Worm (Caenorhabditis elegans) whole organism, L3 larva: ENCODE results near the gene tab-1.

Experiments
- ZK546.5 ChIP-seq: sonication (generic microtip); optimal IDR thresholded peaks from 2 replicates; lab custom pipeline; 2017; ENCODE audit warnings: missing biosample characterization, missing genetic modification characterization
- ama-1 ChIP-seq: fragments of 150-350 bp; optimal IDR thresholded peaks from 2 replicates; lab custom pipeline; 2018
- ceh-16 ChIP-seq: sonication (generic microtip); optimal IDR thresholded peaks from 2 replicates; lab custom pipeline; 2017; ENCODE audit warnings: missing biosample characterization, missing genetic modification characterization
- ceh-28 ChIP-seq: fragments of 150-350 bp; optimal IDR thresholded peaks from 2 replicates; lab custom pipeline; 2014; ENCODE audit warnings: missing biosample characterization, missing genetic modification reagents, missing genetic modification characterization
- daf-12 ChIP-seq: fragments of 150-350 bp; optimal IDR thresholded peaks from 2 replicates; lab custom pipeline; 2014; ENCODE audit warnings: missing biosample characterization, missing genetic modification reagents, missing genetic modification characterization
- egl-5 ChIP-seq: fragments of 150-350 bp; optimal IDR thresholded peaks from 2 replicates; lab custom pipeline; 2017; ENCODE audit warnings: missing biosample characterization, missing genetic modification reagents, missing genetic modification characterization, inconsistent platforms
- elt-1 ChIP-seq: fragments of 150-350 bp; optimal IDR thresholded peaks from 2 replicates; lab custom pipeline; 2014; ENCODE audit warnings: missing biosample characterization, missing genetic modification characterization
- elt-2 ChIP-seq: sonication (generic microtip); optimal IDR thresholded peaks from 2 replicates; lab custom pipeline; 2016; ENCODE audit warnings: missing genetic modification reagents, mild to moderate bottlenecking, missing genetic modification characterization, missing compliant biosample characterization
- elt-3 ChIP-seq, 3 experiments: fragments of 150-350 bp in 1 of 3; sonication (generic microtip) in 2 of 3; optimal IDR thresholded peaks; 2 replicates in 2 of 3; 4 replicates in 1 of 3; lab custom pipeline; 2014 to 2017; ENCODE audit warnings: missing biosample characterization in 3 of 3, missing genetic modification characterization in 3 of 3
- eor-1 ChIP-seq, 2 experiments: fragments of 150-350 bp; optimal IDR thresholded peaks; 2 replicates each; lab custom pipeline; 2014 to 2018; ENCODE audit warnings: missing biosample characterization in 2 of 2, missing genetic modification characterization in 2 of 2
- fkh-10 ChIP-seq: sonication (generic microtip); optimal IDR thresholded peaks from 2 replicates; lab custom pipeline; 2017; ENCODE audit warnings: missing biosample characterization, missing genetic modification reagents, missing genetic modification characterization
- fkh-2 ChIP-seq: fragments of 150-350 bp; optimal IDR thresholded peaks from 2 replicates; lab custom pipeline; 2014; ENCODE audit warnings: missing biosample characterization, missing genetic modification reagents, missing genetic modification characterization
- fos-1 ChIP-seq: fragments of 150-350 bp; optimal IDR thresholded peaks from 2 replicates; lab custom pipeline; 2014; ENCODE audit warnings: missing biosample characterization, missing genetic modification characterization
- hmg-11 ChIP-seq: sonication (generic microtip); optimal IDR thresholded peaks from 2 replicates; lab custom pipeline; 2016; ENCODE audit warnings: missing genetic modification characterization, missing compliant biosample characterization
- jun-1 ChIP-seq: fragments of 150-350 bp; optimal IDR thresholded peaks from 2 replicates; lab custom pipeline; 2014; ENCODE audit warnings: missing biosample characterization, missing genetic modification reagents, missing genetic modification characterization
- lin-15B ChIP-seq: fragments of 150-350 bp; optimal IDR thresholded peaks from 2 replicates; lab custom pipeline; 2014; ENCODE audit warnings: missing biosample characterization, missing genetic modification characterization
- lin-39 ChIP-seq: fragments of 150-350 bp; optimal IDR thresholded peaks from 2 replicates; lab custom pipeline; 2018; ENCODE audit warnings: missing biosample characterization, missing genetic modification reagents, missing genetic modification characterization
- mdl-1 ChIP-seq: fragments of 150-350 bp; optimal IDR thresholded peaks from 2 replicates; lab custom pipeline; 2014; ENCODE audit warnings: missing biosample characterization, missing genetic modification characterization
- mml-1 ChIP-seq: fragments of 150-350 bp; sonication (generic microtip); optimal IDR thresholded peaks from 3 replicates; lab custom pipeline; 2014; ENCODE audit warnings: missing biosample characterization, missing genetic modification characterization
- nfya-1 ChIP-seq: sonication (generic microtip); optimal IDR thresholded peaks from 2 replicates; lab custom pipeline; 2017; ENCODE audit warnings: missing genetic modification characterization, mild to moderate bottlenecking, missing compliant biosample characterization, antibody characterized with exemption, moderate library complexity; ENCODE audit not compliant: insufficient read depth
- nhr-11 ChIP-seq: fragments of 150-350 bp; optimal IDR thresholded peaks from 2 replicates; lab custom pipeline; 2014; ENCODE audit warnings: missing biosample characterization, missing genetic modification characterization
- nhr-12 ChIP-seq: fragments of 150-350 bp; optimal IDR thresholded peaks from 2 replicates; lab custom pipeline; 2014; ENCODE audit warnings: missing biosample characterization, missing genetic modification characterization
- nhr-237 ChIP-seq: fragments of 150-350 bp; optimal IDR thresholded peaks from 2 replicates; lab custom pipeline; 2014; ENCODE audit warnings: missing biosample characterization, missing genetic modification characterization
- nhr-25 ChIP-seq: sonication (generic microtip); optimal IDR thresholded peaks from 2 replicates; lab custom pipeline; 2017; ENCODE audit warnings: missing biosample characterization, missing genetic modification characterization
- nhr-43 ChIP-seq: sonication (generic microtip); optimal IDR thresholded peaks from 2 replicates; lab custom pipeline; 2016; ENCODE audit warnings: mild to moderate bottlenecking, missing genetic modification characterization, missing compliant biosample characterization; ENCODE audit not compliant: poor library complexity, severe bottlenecking
- nhr-67 ChIP-seq: fragments of 150-350 bp; optimal IDR thresholded peaks from 2 replicates; lab custom pipeline; 2014; ENCODE audit warnings: missing biosample characterization, missing genetic modification characterization
- nhr-76 ChIP-seq: fragments of 150-350 bp; sonication (generic microtip); optimal IDR thresholded peaks from 5 replicates; lab custom pipeline; 2014; ENCODE audit warnings: missing biosample characterization, missing genetic modification characterization
- pha-4 ChIP-seq: fragments of 150-350 bp; optimal IDR thresholded peaks from 2 replicates; lab custom pipeline; 2014; ENCODE audit warnings: missing biosample characterization, missing genetic modification reagents, missing genetic modification characterization
- pqm-1 ChIP-seq: fragments of 150-350 bp; optimal IDR thresholded peaks from 2 replicates; lab custom pipeline; 2017; ENCODE audit warnings: missing biosample characterization, missing genetic modification characterization, inconsistent platforms
- sea-2 ChIP-seq: fragments of 150-350 bp; sonication (generic microtip); optimal IDR thresholded peaks from 4 replicates; lab custom pipeline; 2014; ENCODE audit warnings: missing biosample characterization, missing genetic modification reagents, missing genetic modification characterization
- skn-1 ChIP-seq: fragments of 150-350 bp; optimal IDR thresholded peaks from 2 replicates; lab custom pipeline; 2014; ENCODE audit warnings: missing biosample characterization, missing genetic modification characterization
- snpc-4 ChIP-seq: fragments of 150-350 bp; optimal IDR thresholded peaks from 2 replicates; lab custom pipeline; 2014; ENCODE audit warnings: missing biosample characterization, missing genetic modification characterization
- tbx-2 ChIP-seq: sonication (generic microtip); optimal IDR thresholded peaks from 2 replicates; lab custom pipeline; 2016; ENCODE audit warnings: mild to moderate bottlenecking, missing genetic modification characterization, missing compliant biosample characterization
- zag-1 ChIP-seq: fragments of 150-350 bp; optimal IDR thresholded peaks from 2 replicates; lab custom pipeline; 2014; ENCODE audit warnings: missing biosample characterization, missing genetic modification characterization
- ztf-11 ChIP-seq: fragments of 150-350 bp; optimal IDR thresholded peaks from 2 replicates; lab custom pipeline; 2014; ENCODE audit warnings: missing biosample characterization, missing genetic modification characterization
- ztf-4 ChIP-seq: fragments of 150-350 bp; optimal IDR thresholded peaks from 2 replicates; lab custom pipeline; 2014; ENCODE audit warnings: missing biosample characterization, missing genetic modification characterization

Gene tab-1

DNA sequence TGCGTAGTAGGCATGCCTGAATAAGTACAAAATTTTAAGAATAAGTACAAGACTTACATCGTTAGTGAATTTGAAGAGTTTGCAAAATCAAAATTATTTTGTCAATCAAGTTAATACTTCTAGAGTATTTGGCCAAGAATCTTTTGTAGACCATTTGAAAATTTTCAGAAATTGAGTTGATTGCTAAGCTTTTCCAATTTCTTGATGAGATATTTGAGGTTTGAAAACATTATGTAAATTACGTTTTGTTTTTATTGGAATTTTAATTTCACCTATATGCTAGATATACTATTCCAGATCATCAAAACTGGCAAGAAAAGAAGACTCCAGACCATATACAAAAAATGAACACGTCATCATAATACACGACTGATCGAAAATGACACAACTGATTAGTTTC lies at the start of gene tab-1:
tab-1 (plus strand) TSS at position 301 of the 400 bp plus-strand sequence.
- no peak for TF ChIP-seq pqm-1 (tag; lab: Kevin White, UChicago)
- TF ChIP-seq skn-1 (tag; lab: Kevin White, UChicago): no peak
- TF ChIP-seq sea-2 (GFP tag; lab: Kevin White, UChicago): no peak
- TF ChIP-seq pha-4 (tag; lab: Kevin White, UChicago): no peak
- no peak for TF ChIP-seq ama-1 (lab: Kevin White, UChicago)
- no peak for TF ChIP-seq fos-1 (tag; lab: Kevin White, UChicago)
- TF ChIP-seq hmg-11: no peak
- TF ChIP-seq mdl-1: no peak
- no peak for TF ChIP-seq ceh-28 (tag; lab: Kevin White, UChicago)
- TF ChIP-seq mml-1 (tag; lab: Kevin White, UChicago): no peak
- no peak for TF ChIP-seq elt-1
- TF ChIP-seq ZK546.5 (tag; lab: Kevin White, UChicago): no peak
- TF ChIP-seq daf-12 (tag; lab: Kevin White, UChicago): no peak
- TF ChIP-seq fkh-2 (tag; lab: Kevin White, UChicago): no peak
- no peak for TF ChIP-seq nhr-237 (tag; lab: Kevin White, UChicago)

- no peak for TF ChIP-seq jun-1
- TF ChIP-seq fos-1 (tag; lab: Kevin White, UChicago): no peak
- TF ChIP-seq ztf-11 (tag; lab: Kevin White, UChicago): no peak
- TF ChIP-seq pha-4 (tag; lab: Kevin White, UChicago): no peak
- TF ChIP-seq egl-5 (tag; lab: Kevin White, UChicago): no peak
- TF ChIP-seq ceh-28 (tag; lab: Kevin White, UChicago): no peak
- TF ChIP-seq mdl-1: no peak
- no peak for TF ChIP-seq nfya-1 (tag; lab: Kevin White, UChicago)
- no peak for TF ChIP-seq nhr-25 (tag; lab: Kevin White, UChicago)
- TF ChIP-seq hmg-11: no peak
- no peak for TF ChIP-seq nhr-12 (tag; lab: Kevin White, UChicago)
- TF ChIP-seq fkh-10 (GFP tag; lab: Kevin White, UChicago): no peak
- TF ChIP-seq nhr-76: no peak
- TF ChIP-seq eor-1 (tag; optimal IDR thresholded peaks at IDR 0.05; lab: Kevin White, UChicago): no peak
- TF ChIP-seq nhr-67 (tag; lab: Kevin White, UChicago): no peak
These were observed 48.4 kb upstream of the tab-1 start, which contains the start of the genes srx-95 and fis-1 for ce11 chrII:6754671-6755224. Gene srx-95 (minus strand): TSS chrII:6754771. Gene fis-1 (plus strand): TSS chrII:6755174.

ce11 chrII:6756232-6756631 lies 46.9 kb upstream of the tab-1 start, which contains the start of gene F41G3.3:
Gene F41G3.3 (plus strand): TSS chrII:6756532.
- TF ChIP-seq lin-39 (no peak), elt-1 (no peak), elt-2 (tag; lab: Kevin White, UChicago) (no peak), zag-1 (tag; lab: Kevin White, UChicago) (no peak), hmg-11 (no peak), ceh-28 (tag; lab: Kevin White, UChicago) (no peak), ama-1 (lab: Kevin White, UChicago) (no peak), nhr-11 (tag; lab: Kevin White, UChicago) (no peak), snpc-4 (tag; lab: Kevin White, UChicago) (no peak), tbx-2 (tag; lab: Kevin White, UChicago) (no peak), nhr-25 (tag; lab: Kevin White, UChicago) (no peak)

DNA sequence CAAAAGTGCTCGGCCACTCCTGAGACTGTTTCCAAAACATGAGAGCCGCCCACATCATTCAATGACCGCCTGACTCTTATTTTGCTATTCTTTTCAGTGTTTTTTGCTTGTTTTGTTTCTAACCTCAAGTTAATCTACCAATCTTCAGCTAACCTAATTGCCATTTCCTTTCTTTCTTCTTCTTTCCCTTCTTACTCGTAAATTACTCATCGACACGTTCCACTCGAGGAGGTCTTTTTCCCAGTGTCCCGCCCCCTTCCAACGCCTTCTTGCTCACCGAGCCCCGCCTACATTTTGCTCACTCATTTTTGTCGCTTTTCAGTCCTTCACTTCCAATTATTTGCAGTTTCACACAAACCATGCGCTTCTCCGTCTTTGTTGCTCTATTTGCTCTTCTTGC lies 38.4 kb upstream of the tab-1 start, which contains the start of gene nlp-50:
nlp-50 (plus strand) TSS at position 301 of the 400 bp plus-strand sequence.
- no peak for TF ChIP-seq nfya-1 (tag; lab: Kevin White, UChicago)
- TF ChIP-seq elt-3 (tag; optimal IDR thresholded peaks at IDR 0.05; lab: Kevin White, UChicago): no peak
- TF ChIP-seq fkh-10 (GFP tag; lab: Kevin White, UChicago): no peak
- no peak for TF ChIP-seq skn-1 (tag; lab: Kevin White, UChicago)
- TF ChIP-seq nhr-43 (tag; lab: Kevin White, UChicago): no peak
- no peak for TF ChIP-seq ceh-16 (tag; lab: Kevin White, UChicago)
- no peak for TF ChIP-seq lin-15B (tag; lab: Kevin White, UChicago)
- TF ChIP-seq pha-4 (tag; lab: Kevin White, UChicago): no peak
- no peak for TF ChIP-seq nhr-67 (tag; lab: Kevin White, UChicago)
- no peak for TF ChIP-seq elt-1
- no peak for TF ChIP-seq ztf-4 (tag; lab: Kevin White, UChicago)
- TF ChIP-seq, all 47 proteins: peak for 0
